Worm (Caenorhabditis elegans) whole organism, L4 larva: ENCODE measurements around the gene syd-2.

Experiments
- F10B5.3 ChIP-seq: sonication (generic microtip); optimal IDR thresholded peaks from 2 replicates; lab custom pipeline; 2016; ENCODE audit warnings: mild to moderate bottlenecking, missing genetic modification characterization, missing compliant biosample characterization
- F26F4.8 ChIP-seq: fragments of 200-800 bp; sonication (Bioruptor generic); conservative IDR thresholded peaks from 2 replicates; pipeline ENCODE4 v1.3.6; 2022; ENCODE audit warnings: missing genetic modification characterization, missing compliant biosample characterization
- F37D6.2 ChIP-seq: sonication (generic microtip); optimal IDR thresholded peaks from 2 replicates; lab custom pipeline; 2016; ENCODE audit warnings: mild to moderate bottlenecking, missing genetic modification characterization, missing compliant biosample characterization
- F44E2.7 ChIP-seq: fragments of 200-800 bp; sonication (Bioruptor generic); IDR thresholded peaks from 2 replicates; pipeline ENCODE4 v2.1.2; 2022; ENCODE audit warnings: missing genetic modification characterization, missing compliant biosample characterization
- R02D3.7 ChIP-seq: fragments of 150-350 bp; sonication (generic microtip); optimal IDR thresholded peaks from 3 replicates; lab custom pipeline; 2014; ENCODE audit warnings: missing biosample characterization, missing genetic modification characterization
- Y5F2A.4 ChIP-seq: fragments of 200-800 bp; sonication (Bioruptor generic); optimal IDR thresholded peaks from 2 replicates; lab custom pipeline; 2018; ENCODE audit warnings: mild to moderate bottlenecking, missing genetic modification characterization, missing compliant biosample characterization
- Y75B8A.6 ChIP-seq: fragments of 200-800 bp; sonication (Bioruptor generic); IDR thresholded peaks from 2 replicates; pipeline ENCODE4 v1.3.6; 2022; ENCODE audit warnings: missing genetic modification reagents, missing genetic modification characterization, missing compliant biosample characterization
- ZK546.5 ChIP-seq, 2 experiments: sonication (generic microtip); optimal IDR thresholded peaks; 2 replicates each; lab custom pipeline; 2017; ENCODE audit warnings: missing biosample characterization in 2 of 2, missing genetic modification characterization in 2 of 2
- attf-4 ChIP-seq: sonication (generic microtip); optimal IDR thresholded peaks from 3 replicates; lab custom pipeline; 2017; ENCODE audit warnings: missing biosample characterization, missing genetic modification characterization
- ceh-20 ChIP-seq: fragments of 200-800 bp; sonication (Bioruptor generic); IDR thresholded peaks from 2 replicates; pipeline ENCODE4 v1.3.6; 2022; ENCODE audit warnings: missing genetic modification reagents, missing genetic modification characterization, missing compliant biosample characterization
- ceh-28 ChIP-seq: fragments of 150-350 bp; optimal IDR thresholded peaks from 2 replicates; lab custom pipeline; 2014; ENCODE audit warnings: missing biosample characterization, missing genetic modification reagents, missing genetic modification characterization
- ceh-32 ChIP-seq: sonication (generic microtip); optimal IDR thresholded peaks from 2 replicates; lab custom pipeline; 2016; ENCODE audit warnings: mild to moderate bottlenecking, missing genetic modification characterization, missing compliant biosample characterization; ENCODE audit not compliant: poor library complexity
- ceh-44 ChIP-seq: fragments of 200-800 bp; sonication (Bioruptor generic); IDR thresholded peaks from 2 replicates; pipeline ENCODE4 v1.3.6; 2022; ENCODE audit warnings: missing genetic modification reagents, missing genetic modification characterization, missing compliant biosample characterization
- ceh-62 ChIP-seq: sonication (generic microtip); optimal IDR thresholded peaks from 2 replicates; lab custom pipeline; 2017; ENCODE audit warnings: missing biosample characterization, missing genetic modification characterization
- ceh-82 ChIP-seq: sonication (generic microtip); optimal IDR thresholded peaks from 2 replicates; lab custom pipeline; 2017; ENCODE audit warnings: missing biosample characterization, missing genetic modification characterization
- ces-1 ChIP-seq: fragments of 150-350 bp; sonication (generic microtip); optimal IDR thresholded peaks from 4 replicates; lab custom pipeline; 2014; ENCODE audit warnings: missing biosample characterization, missing genetic modification reagents, missing genetic modification characterization
- daf-19 ChIP-seq: fragments of 200-800 bp; sonication (Bioruptor generic); conservative IDR thresholded peaks from 2 replicates; pipeline ENCODE4 v1.3.6; 2022; ENCODE audit warnings: missing genetic modification characterization, missing compliant biosample characterization
- dmd-9 ChIP-seq: fragments of 200-800 bp; sonication (Bioruptor generic); IDR thresholded peaks from 2 replicates; pipeline ENCODE4 v1.3.6; 2022; ENCODE audit warnings: missing genetic modification reagents, missing genetic modification characterization, missing compliant biosample characterization
- dpl-1 ChIP-seq: fragments of 150-350 bp; optimal IDR thresholded peaks from 2 replicates; lab custom pipeline; 2014; ENCODE audit warnings: missing biosample characterization, missing genetic modification reagents, missing genetic modification characterization
- dve-1 ChIP-seq: sonication (generic microtip); optimal IDR thresholded peaks from 2 replicates; lab custom pipeline; 2017; ENCODE audit warnings: antibody characterized with exemption, mild to moderate bottlenecking, missing genetic modification characterization, missing compliant biosample characterization; ENCODE audit not compliant: insufficient read depth
- fos-1 ChIP-seq: fragments of 150-350 bp; optimal IDR thresholded peaks from 2 replicates; lab custom pipeline; 2014; ENCODE audit warnings: missing biosample characterization, missing genetic modification characterization
- gei-8 ChIP-seq: fragments of 200-800 bp; sonication (Bioruptor generic); optimal IDR thresholded peaks from 2 replicates; lab custom pipeline; 2018; ENCODE audit warnings: mild to moderate bottlenecking, missing genetic modification characterization, missing compliant biosample characterization
- hlh-11 ChIP-seq: fragments of 200-800 bp; sonication (Bioruptor generic); optimal IDR thresholded peaks from 2 replicates; lab custom pipeline; 2018; ENCODE audit warnings: mild to moderate bottlenecking, missing genetic modification characterization, missing compliant biosample characterization
- hlh-30 ChIP-seq: sonication (generic microtip); optimal IDR thresholded peaks from 2 replicates; lab custom pipeline; 2017; ENCODE audit warnings: antibody characterized with exemption, mild to moderate bottlenecking, missing genetic modification characterization, missing compliant biosample characterization; ENCODE audit not compliant: insufficient read depth
- hmg-1.1 ChIP-seq: fragments of 200-800 bp; sonication (Bioruptor generic); IDR thresholded peaks from 2 replicates; pipeline ENCODE4 v1.3.6; 2022; ENCODE audit warnings: missing genetic modification reagents, missing genetic modification characterization, missing compliant biosample characterization
- jun-1 ChIP-seq: fragments of 150-350 bp; optimal IDR thresholded peaks from 2 replicates; lab custom pipeline; 2014; ENCODE audit warnings: missing biosample characterization, missing genetic modification reagents, missing genetic modification characterization
- lin-15B ChIP-seq: fragments of 150-350 bp; sonication (generic microtip); optimal IDR thresholded peaks from 3 replicates; lab custom pipeline; 2014; ENCODE audit warnings: missing biosample characterization, missing genetic modification characterization
- lin-38 ChIP-seq: fragments of 200-800 bp; sonication (Bioruptor generic); IDR thresholded peaks from 2 replicates; pipeline ENCODE4 v1.3.6; 2022; ENCODE audit warnings: missing genetic modification reagents, missing genetic modification characterization, missing compliant biosample characterization
- lin-39 ChIP-seq: fragments of 150-350 bp; optimal IDR thresholded peaks from 2 replicates; lab custom pipeline; 2014; ENCODE audit warnings: missing biosample characterization, missing genetic modification reagents, missing genetic modification characterization
- mdl-1 ChIP-seq, 2 experiments: fragments of 150-350 bp in 1 of 2; sonication (generic microtip) in 1 of 2; optimal IDR thresholded peaks; 2 replicates each; lab custom pipeline; 2014 to 2017; ENCODE audit warnings: missing biosample characterization in 2 of 2, missing genetic modification characterization in 2 of 2
- nhr-10 ChIP-seq: fragments of 150-350 bp; optimal IDR thresholded peaks from 2 replicates; lab custom pipeline; 2014; ENCODE audit warnings: missing biosample characterization, missing genetic modification characterization
- nhr-102 ChIP-seq: sonication (generic microtip); optimal IDR thresholded peaks from 2 replicates; lab custom pipeline; 2016; ENCODE audit warnings: mild to moderate bottlenecking, missing genetic modification characterization, moderate library complexity, missing compliant biosample characterization
- nhr-237 ChIP-seq: sonication (generic microtip); optimal IDR thresholded peaks from 2 replicates; lab custom pipeline; 2017; ENCODE audit warnings: missing biosample characterization, missing genetic modification characterization
- nhr-25 ChIP-seq: sonication (generic microtip); optimal IDR thresholded peaks from 2 replicates; lab custom pipeline; 2017; ENCODE audit warnings: missing genetic modification characterization, mild to moderate bottlenecking, missing compliant biosample characterization, antibody characterized with exemption, moderate library complexity, borderline replicate concordance; ENCODE audit not compliant: insufficient read depth
- nhr-41 ChIP-seq: fragments of 200-800 bp; sonication (Bioruptor generic); IDR thresholded peaks from 2 replicates; pipeline ENCODE4 v1.3.6; 2022; ENCODE audit warnings: missing genetic modification reagents, missing genetic modification characterization, missing compliant biosample characterization
- nhr-42 ChIP-seq: fragments of 200-800 bp; sonication (Bioruptor generic); IDR thresholded peaks from 2 replicates; pipeline ENCODE4 v1.3.6; 2022; ENCODE audit warnings: missing genetic modification characterization, missing compliant biosample characterization
- nhr-6 ChIP-seq: fragments of 150-350 bp; optimal IDR thresholded peaks from 2 replicates; lab custom pipeline; 2014; ENCODE audit warnings: missing biosample characterization, missing genetic modification characterization
- nhr-77 ChIP-seq: fragments of 150-350 bp; optimal IDR thresholded peaks from 2 replicates; lab custom pipeline; 2014; ENCODE audit warnings: missing biosample characterization, missing genetic modification characterization
- pha-4 ChIP-seq, 2 experiments: fragments of 150-350 bp in 1 of 2; fragments of 200-800 bp in 1 of 2; sonication (Bioruptor generic) in 1 of 2; IDR thresholded peaks in 1 of 2; optimal IDR thresholded peaks in 1 of 2; 2 replicates each; pipeline versions ENCODE4 v1.3.6 to Lab custom; 2014 to 2022; ENCODE audit warnings: missing genetic modification characterization in 2 of 2, missing genetic modification reagents in 2 of 2, missing biosample characterization in 1 of 2, missing compliant biosample characterization in 1 of 2
- php-3 ChIP-seq: fragments of 200-800 bp; sonication (Bioruptor generic); IDR thresholded peaks from 2 replicates; pipeline ENCODE4 v1.3.6; 2022; ENCODE audit warnings: missing genetic modification reagents, missing genetic modification characterization, missing compliant biosample characterization
- pqm-1 ChIP-seq: sonication (generic microtip); optimal IDR thresholded peaks from 2 replicates; lab custom pipeline; 2017; ENCODE audit warnings: missing biosample characterization, missing genetic modification characterization
- spr-1 ChIP-seq: sonication (generic microtip); optimal IDR thresholded peaks from 2 replicates; lab custom pipeline; 2016; ENCODE audit warnings: mild to moderate bottlenecking, missing genetic modification characterization, missing compliant biosample characterization
- spr-3 ChIP-seq: fragments of 200-800 bp; sonication (Bioruptor generic); optimal IDR thresholded peaks from 2 replicates; lab custom pipeline; 2018; ENCODE audit warnings: mild to moderate bottlenecking, missing genetic modification characterization, missing compliant biosample characterization
- unc-39 ChIP-seq: sonication (generic microtip); optimal IDR thresholded peaks from 2 replicates; lab custom pipeline; 2017; ENCODE audit warnings: missing biosample characterization, missing genetic modification characterization
- vab-7 ChIP-seq: fragments of 200-800 bp; sonication (Bioruptor generic); IDR thresholded peaks from 2 replicates; pipeline ENCODE4 v1.3.6; 2022; ENCODE audit warnings: missing genetic modification reagents, missing genetic modification characterization, missing compliant biosample characterization
- zfp-2 ChIP-seq: sonication (generic microtip); optimal IDR thresholded peaks from 2 replicates; lab custom pipeline; 2016; ENCODE audit warnings: mild to moderate bottlenecking, missing genetic modification characterization, missing compliant biosample characterization
- zfp-3 ChIP-seq: fragments of 200-800 bp; sonication (Bioruptor generic); conservative IDR thresholded peaks from 2 replicates; pipeline ENCODE4 v1.3.6; 2022; ENCODE audit warnings: missing genetic modification reagents, missing genetic modification characterization, missing compliant biosample characterization
- zip-2 ChIP-seq: fragments of 150-350 bp; optimal IDR thresholded peaks from 2 replicates; lab custom pipeline; 2014; ENCODE audit warnings: missing biosample characterization, missing genetic modification characterization
- ztf-11 ChIP-seq: fragments of 150-350 bp; optimal IDR thresholded peaks from 2 replicates; lab custom pipeline; 2014; ENCODE audit warnings: missing biosample characterization, missing genetic modification characterization

The syd-2 gene

DNA sequence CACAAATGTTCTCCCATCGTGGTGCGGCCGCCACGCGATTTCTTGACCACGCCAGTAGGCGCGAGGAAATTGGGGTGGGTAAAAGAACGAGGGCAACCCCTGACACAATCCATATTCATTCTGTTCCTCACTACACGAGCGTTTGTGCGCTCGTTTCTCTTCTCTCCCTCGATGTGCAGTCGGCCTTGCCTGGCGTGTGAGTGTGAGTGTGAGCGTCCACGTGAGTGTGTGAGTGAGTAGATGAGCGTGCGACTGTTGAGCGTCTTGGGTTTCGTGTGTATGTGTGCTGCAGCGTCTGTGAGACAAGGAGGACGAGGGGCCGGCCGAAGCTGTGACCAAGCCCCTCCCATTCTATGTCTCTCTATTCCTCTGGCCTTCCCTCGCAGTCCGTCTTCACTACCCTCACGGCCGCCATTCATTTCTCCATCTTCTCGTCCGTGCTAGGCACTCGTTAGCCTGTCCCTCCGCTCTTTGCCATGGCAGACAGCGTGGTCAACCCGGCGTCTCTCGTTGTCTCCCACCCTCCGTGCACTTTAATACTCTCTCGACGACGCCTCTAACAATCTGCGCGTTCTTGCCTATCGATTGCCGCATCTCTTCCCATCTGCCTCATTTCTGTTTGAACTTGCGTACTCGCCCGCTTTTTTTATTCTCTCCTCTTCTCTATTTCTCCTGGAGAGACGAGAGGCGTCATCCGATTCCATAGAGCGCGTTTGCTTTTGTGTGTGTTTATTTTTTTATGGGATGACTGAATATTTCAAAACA is 13.5 kb upstream of the syd-2 start (continued):
- TF ChIP-seq vab-7 (GFP tag; lab: Robert Waterston, UW) (peak; percentile 56; the same call in 1 of the 2 replicates), php-3 (GFP tag; lab: Robert Waterston, UW) (0 out of 2 replicates have a peak, but pooled peaks have one; percentile 8), F26F4.8 (no peak), nhr-25 (tag; lab: Kevin White, UChicago) (peak; percentile 32), zip-2 (tag; lab: Kevin White, UChicago) (peak; percentile 26), Y75B8A.6 (GFP tag; lab: Robert Waterston, UW) (no peak), ceh-32 (tag; lab: Kevin White, UChicago) (peak; percentile 72), lin-38 (peak; percentile 86), zfp-2 (peak; percentile 62), nhr-42 (GFP tag; lab: Robert Waterston, UW) (peak; percentile 61), nhr-237 (no peak), spr-1 (tag; lab: Kevin White, UChicago) (peak; percentile 91), dpl-1 (peak; percentile 45), ceh-28 (tag; lab: Kevin White, UChicago) (peak; percentile 87), F37D6.2 (peak; percentile 92), zfp-3 (GFP tag; lab: Robert Waterston, UW) (no peak), ces-1 (GFP tag; lab: Kevin White, UChicago) (peak; percentile 56), pha-4 (GFP tag; IDR thresholded peaks at IDR 0.05; lab: Robert Waterston, UW) (peak; percentile 74), pha-4 (tag; optimal IDR thresholded peaks at IDR 0.05; lab: Kevin White, UChicago) (peak; percentile 97), hlh-11 (tag; lab: Kevin White, UChicago) (peak; percentile 98), nhr-77 (peak; percentile 85), hmg-1.1 (GFP tag; lab: Robert Waterston, UW) (peak; percentile 97), nhr-41 (0 out of 2 replicates have a peak, but pooled peaks have one; percentile 25), spr-3 (GFP tag; lab: Kevin White, UChicago) (peak; percentile 45), R02D3.7 (tag; lab: Kevin White, UChicago) (no peak), jun-1 (tag; lab: Kevin White, UChicago) (peak; percentile 32), ceh-82 (tag; lab: Kevin White, UChicago) (no peak), mdl-1 (tag; optimal IDR thresholded peaks at IDR 0.05; lab: Kevin White, UChicago) (peak; percentile 95 to 98), nhr-10 (peak; percentile 53), gei-8 (GFP tag; lab: Kevin White, UChicago) (peak; percentile 85), attf-4 (tag; lab: Kevin White, UChicago) (peak; percentile 12), daf-19 (no peak), dmd-9 (GFP tag; lab: Robert Waterston, UW) (no peak), unc-39 (no peak), lin-15B (no peak), nhr-102 (tag; lab: Kevin White, UChicago) (peak; percentile 80), ceh-44 (GFP tag; lab: Robert Waterston, UW) (no peak), ceh-62 (tag; lab: Kevin White, UChicago) (no peak), ceh-20 (GFP tag; lab: Robert Waterston, UW) (peak; percentile 79), fos-1 (no peak), nhr-6 (tag; lab: Kevin White, UChicago) (peak; percentile 90), ztf-11 (tag; lab: Kevin White, UChicago) (no peak), hlh-30 (tag; lab: Kevin White, UChicago) (peak; percentile 99), Y5F2A.4 (GFP tag; lab: Kevin White, UChicago) (no peak), dve-1 (tag; lab: Kevin White, UChicago) (peak; percentile 97), ZK546.5 (tag; optimal IDR thresholded peaks at IDR 0.05; lab: Kevin White, UChicago) (no peak), lin-39 (tag; lab: Kevin White, UChicago) (no peak), F44E2.7 (no peak), pqm-1 (tag; lab: Kevin White, UChicago) (peak; percentile 8), F10B5.3 (tag; lab: Kevin White, UChicago) (peak; percentile 84)
